Worm (Caenorhabditis elegans): ENCODE results near the gene C34C12.7.
A peak's percentile ranks its signal among the peaks of the same experiment; 100 is the strongest.

DNA sequence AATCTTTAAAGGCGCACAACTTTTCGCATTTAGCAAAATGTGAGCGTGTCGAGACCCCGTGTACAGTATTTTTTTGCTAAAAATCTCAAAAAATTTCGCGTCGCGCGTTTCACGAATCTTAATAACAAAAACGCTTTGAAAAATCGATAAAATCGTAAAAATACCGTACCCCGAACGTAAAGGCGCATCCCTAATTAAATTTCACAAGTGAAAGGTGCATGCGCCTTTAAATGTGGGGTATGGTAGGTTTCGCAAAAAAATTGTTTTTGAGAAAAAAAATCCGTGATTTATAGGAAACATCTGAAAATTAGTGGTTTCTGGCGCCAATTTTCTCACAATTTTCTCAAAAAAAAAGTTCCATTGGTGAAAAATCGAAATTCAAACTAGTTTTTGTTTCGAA, 46.0 kb upstream of the C34C12.7 start:
- TF ChIP-seq ceh-82 (tag; optimal IDR thresholded peaks at IDR 0.05) (no peak), snpc-4 (tag; optimal IDR thresholded peaks at IDR 0.05) (no peak), nhr-25 (tag; optimal IDR thresholded peaks at IDR 0.05; ENCODE audit: borderline replicate concordance, insufficient read depth) (no peak), unc-39 (tag; optimal IDR thresholded peaks at IDR 0.05) (no peak), ces-1 (GFP tag; optimal IDR thresholded peaks at IDR 0.05) (no peak), nhr-77 (tag; optimal IDR thresholded peaks at IDR 0.05) (no peak), lin-15B (tag; optimal IDR thresholded peaks at IDR 0.05) (no peak), lin-38 (GFP tag; IDR thresholded peaks at IDR 0.05) (peak; percentile 23; the same call in 1 of the 2 replicates), lin-1 (GFP tag; IDR thresholded peaks at IDR 0.05) (no peak)
